Fruit fly (Drosophila melanogaster) whole organism, embryonic: ENCODE measurements around the gene nol.
A peak's percentile ranks its signal among the peaks of the same experiment; 100 is the strongest.

Experiments used
- CG1024 ChIP-seq: fragments of 200-800 bp; sonication (Bioruptor generic); IDR thresholded peaks from 2 replicates; pipeline ENCODE4 v1.3.6; 2022; ENCODE audit warnings: missing biosample characterization, missing genetic modification characterization
- CG10321 ChIP-seq: fragments of 200-800 bp; sonication (Bioruptor generic); IDR thresholded peaks from 2 replicates; pipeline ENCODE4 v1.3.6; 2022; ENCODE audit warnings: missing biosample characterization, missing genetic modification characterization
- CG11695 ChIP-seq: fragments of 200-800 bp; sonication (Bioruptor generic); IDR thresholded peaks from 3 replicates; pipeline ENCODE4 v1.3.6; 2022; ENCODE audit warnings: missing biosample characterization, missing genetic modification characterization
- CG11723 ChIP-seq: fragments of 200-800 bp; sonication (Bioruptor generic); optimal IDR thresholded peaks from 2 replicates; lab custom pipeline; 2017; ENCODE audit warnings: missing biosample characterization, mild to moderate bottlenecking, missing genetic modification characterization
- CG13296 ChIP-seq: fragments of 200-800 bp; sonication (Bioruptor generic); optimal IDR thresholded peaks from 3 replicates; lab custom pipeline; 2018; ENCODE audit warnings: missing biosample characterization, mild to moderate bottlenecking, missing genetic modification characterization
- CG15514 ChIP-seq: fragments of 200-800 bp; sonication (Bioruptor generic); optimal IDR thresholded peaks from 3 replicates; lab custom pipeline; 2017; ENCODE audit warnings: missing biosample characterization, missing genetic modification characterization, mild to moderate bottlenecking, moderate library complexity, missing genetic modification reagents
- CG16779 ChIP-seq: fragments of 200-800 bp; sonication (Bioruptor generic); IDR thresholded peaks from 2 replicates; pipeline ENCODE4 v1.3.6; 2022; ENCODE audit warnings: missing biosample characterization, missing genetic modification characterization
- CG16863 ChIP-seq: fragments of 200-800 bp; sonication (Bioruptor generic); optimal IDR thresholded peaks from 3 replicates; lab custom pipeline; 2016; ENCODE audit warnings: missing biosample characterization, missing genetic modification characterization
- CG18476 ChIP-seq: fragments of 200-800 bp; sonication (Bioruptor generic); optimal IDR thresholded peaks from 2 replicates; lab custom pipeline; 2016; ENCODE audit warnings: missing biosample characterization, mild to moderate bottlenecking, missing genetic modification characterization
- CG18599 ChIP-seq: fragments of 200-800 bp; sonication (Bioruptor generic); optimal IDR thresholded peaks from 3 replicates; lab custom pipeline; 2017; ENCODE audit warnings: missing biosample characterization, missing genetic modification characterization, mild to moderate bottlenecking, moderate library complexity, missing genetic modification reagents
- CG2116 ChIP-seq: fragments of 200-800 bp; sonication (Bioruptor generic); optimal IDR thresholded peaks from 3 replicates; lab custom pipeline; 2018; ENCODE audit warnings: missing biosample characterization, mild to moderate bottlenecking, missing genetic modification characterization
- CG2712 ChIP-seq: fragments of 200-800 bp; optimal IDR thresholded peaks from 3 replicates; lab custom pipeline; 2019; ENCODE audit warnings: missing biosample characterization, mild to moderate bottlenecking, missing genetic modification characterization, moderate library complexity
- CG4328 ChIP-seq: fragments of 200-800 bp; sonication (Bioruptor generic); optimal IDR thresholded peaks from 3 replicates; lab custom pipeline; 2017; ENCODE audit warnings: missing biosample characterization, missing genetic modification reagents, missing genetic modification characterization
- CG4820 ChIP-seq: fragments of 200-800 bp; sonication (Bioruptor generic); optimal IDR thresholded peaks from 3 replicates; lab custom pipeline; 2016; ENCODE audit warnings: missing biosample characterization, missing genetic modification characterization
- CG6689 ChIP-seq: fragments of 200-800 bp; sonication (Bioruptor generic); IDR thresholded peaks from 2 replicates; pipeline ENCODE4 v1.3.6; 2022; ENCODE audit warnings: missing biosample characterization, missing genetic modification characterization
- CG8290 ChIP-seq, 3 experiments: fragments of 200-800 bp; sonication (Bioruptor generic); optimal IDR thresholded peaks; 2 replicates each; lab custom pipeline; 2016 to 2019; ENCODE audit warnings: missing biosample characterization in 3 of 3, missing genetic modification characterization in 3 of 3, mild to moderate bottlenecking in 2 of 3, moderate library complexity in 1 of 3
- CG9817 ChIP-seq: fragments of 200-800 bp; sonication (Bioruptor generic); optimal IDR thresholded peaks from 2 replicates; lab custom pipeline; 2018; ENCODE audit warnings: missing biosample characterization, mild to moderate bottlenecking, missing genetic modification characterization, moderate library complexity
- CTCF ChIP-seq: fragments of 200-800 bp; sonication (Bioruptor generic); optimal IDR thresholded peaks from 2 replicates; lab custom pipeline; 2017; ENCODE audit warnings: missing biosample characterization, mild to moderate bottlenecking, missing genetic modification characterization, moderate library complexity
- D ChIP-seq, 2 experiments: fragments of 200-800 bp in 1 of 2; fragments of >200 bp in 1 of 2; sonication (Bioruptor generic) in 1 of 2; optimal IDR thresholded peaks; 2 replicates in 1 of 2; 3 replicates in 1 of 2; lab custom pipeline; 2017; ENCODE audit warnings: mild to moderate bottlenecking in 1 of 2, missing biosample characterization in 1 of 2, missing genetic modification characterization in 1 of 2, missing genetic modification reagents in 1 of 2
- D19B ChIP-seq: fragments of 200-800 bp; sonication (Bioruptor generic); optimal IDR thresholded peaks from 2 replicates; lab custom pipeline; 2017; ENCODE audit warnings: missing biosample characterization, mild to moderate bottlenecking, missing genetic modification characterization
- Dip2 ChIP-seq: fragments of 200-800 bp; sonication (Bioruptor generic); IDR thresholded peaks from 2 replicates; pipeline ENCODE4 v1.3.6; 2022; ENCODE audit warnings: missing biosample characterization, missing genetic modification characterization
- Hmr ChIP-seq: fragments of 200-800 bp; sonication (Bioruptor generic); optimal IDR thresholded peaks from 3 replicates; lab custom pipeline; 2017; ENCODE audit warnings: mild to moderate bottlenecking, missing biosample characterization, missing genetic modification reagents, missing genetic modification characterization
- Med ChIP-seq: fragments of 200-800 bp; sonication (Bioruptor generic); peaks from one replicate; lab custom pipeline; 2016; ENCODE audit warnings: missing biosample characterization, missing genetic modification characterization, mild to moderate bottlenecking, inconsistent platforms, moderate library complexity
- Myb ChIP-seq: fragments of 200-800 bp; sonication (Bioruptor generic); optimal IDR thresholded peaks from 2 replicates; lab custom pipeline; 2016; ENCODE audit warnings: missing biosample characterization, missing genetic modification characterization
- Scr ChIP-seq: fragments of 200-800 bp; sonication (Bioruptor generic); IDR thresholded peaks from 2 replicates; pipeline ENCODE4 v1.3.6; 2022; ENCODE audit warnings: missing biosample characterization, missing genetic modification characterization; ENCODE audit not compliant: partially characterized antibody
- ab ChIP-seq: fragments of 200-800 bp; sonication (Bioruptor generic); optimal IDR thresholded peaks from 2 replicates; lab custom pipeline; 2016; ENCODE audit warnings: missing biosample characterization, missing genetic modification characterization
- ac ChIP-seq: fragments of 200-800 bp; sonication (Bioruptor generic); optimal IDR thresholded peaks from 3 replicates; lab custom pipeline; 2017; ENCODE audit warnings: missing biosample characterization, mild to moderate bottlenecking, missing genetic modification characterization
- bbx ChIP-seq: fragments of 200-800 bp; sonication (Bioruptor generic); IDR thresholded peaks from 2 replicates; pipeline ENCODE4 v1.3.6; 2022; ENCODE audit warnings: missing biosample characterization, missing genetic modification characterization; ENCODE audit not compliant: partially characterized antibody
- bcd ChIP-seq: fragments of 200-800 bp; sonication (Bioruptor generic); optimal IDR thresholded peaks from 2 replicates; lab custom pipeline; 2017; ENCODE audit warnings: missing biosample characterization, mild to moderate bottlenecking, missing genetic modification characterization
- ci ChIP-seq: fragments of 200-800 bp; sonication (Bioruptor generic); IDR thresholded peaks from 3 replicates; pipeline ENCODE4 v1.3.6; 2022; ENCODE audit warnings: missing biosample characterization, missing genetic modification characterization
- disco-r ChIP-seq: fragments of 200-800 bp; sonication (Bioruptor generic); optimal IDR thresholded peaks from 2 replicates; lab custom pipeline; 2016; ENCODE audit warnings: missing biosample characterization, missing genetic modification characterization
- ems ChIP-seq: fragments of 200-800 bp; sonication (Bioruptor generic); optimal IDR thresholded peaks from 3 replicates; lab custom pipeline; 2016; ENCODE audit warnings: missing biosample characterization, missing genetic modification characterization
- fd64A ChIP-seq: fragments of 200-800 bp; sonication (Bioruptor generic); optimal IDR thresholded peaks from 3 replicates; lab custom pipeline; 2018; ENCODE audit warnings: missing biosample characterization, mild to moderate bottlenecking, missing genetic modification characterization
- fu2 ChIP-seq: fragments of 200-800 bp; sonication (Bioruptor generic); optimal IDR thresholded peaks from 2 replicates; lab custom pipeline; 2016; ENCODE audit warnings: missing biosample characterization, missing genetic modification characterization
- gsb-n ChIP-seq: fragments of 200-800 bp; sonication (Bioruptor generic); optimal IDR thresholded peaks from 3 replicates; lab custom pipeline; 2018; ENCODE audit warnings: missing biosample characterization, mild to moderate bottlenecking, missing genetic modification characterization
- ham ChIP-seq: fragments of 200-800 bp; sonication (Bioruptor generic); IDR thresholded peaks from 2 replicates; pipeline ENCODE4 v1.3.6; 2022; ENCODE audit warnings: missing biosample characterization, missing genetic modification characterization
- hbn ChIP-seq: fragments of 200-800 bp; sonication (Bioruptor generic); IDR thresholded peaks from 2 replicates; pipeline ENCODE4 v1.3.6; 2022; ENCODE audit warnings: missing biosample characterization, missing genetic modification characterization; ENCODE audit not compliant: partially characterized antibody
- ind ChIP-seq: fragments of 200-800 bp; sonication (Bioruptor generic); optimal IDR thresholded peaks from 3 replicates; lab custom pipeline; 2016; ENCODE audit warnings: missing biosample characterization, missing genetic modification characterization
- jigr1 ChIP-seq: fragments of 200-800 bp; sonication (Bioruptor generic); IDR thresholded peaks from 3 replicates; pipeline ENCODE4 v1.3.6; 2022; ENCODE audit warnings: missing biosample characterization, missing genetic modification characterization
- ken ChIP-seq: fragments of 200-800 bp; sonication (Bioruptor generic); IDR thresholded peaks from 3 replicates; pipeline ENCODE4 v1.3.6; 2022; ENCODE audit warnings: missing biosample characterization, missing genetic modification characterization
- lmd ChIP-seq: fragments of 200-800 bp; sonication (Bioruptor generic); IDR thresholded peaks from 2 replicates; pipeline ENCODE4 v1.3.6; 2022; ENCODE audit warnings: missing biosample characterization, missing genetic modification characterization
- nom ChIP-seq: fragments of 200-800 bp; sonication (Bioruptor generic); optimal IDR thresholded peaks from 2 replicates; lab custom pipeline; 2017; ENCODE audit warnings: missing biosample characterization, missing genetic modification characterization, mild to moderate bottlenecking, moderate library complexity, missing genetic modification reagents
- pfk ChIP-seq: fragments of 200-800 bp; sonication (Bioruptor generic); optimal IDR thresholded peaks from 2 replicates; lab custom pipeline; 2018; ENCODE audit warnings: missing biosample characterization, mild to moderate bottlenecking, missing genetic modification characterization, moderate library complexity
- ranshi ChIP-seq: fragments of 200-800 bp; sonication (Bioruptor generic); IDR thresholded peaks from 2 replicates; pipeline ENCODE4 v1.3.6; 2022; ENCODE audit warnings: missing biosample characterization, missing genetic modification characterization
- sisA ChIP-seq: fragments of 200-800 bp; sonication (Bioruptor generic); IDR thresholded peaks from 2 replicates; pipeline ENCODE4 v1.3.6; 2022; ENCODE audit warnings: missing biosample characterization, missing genetic modification characterization
- slou ChIP-seq: fragments of 200-800 bp; sonication (Bioruptor generic); optimal IDR thresholded peaks from 3 replicates; lab custom pipeline; 2016; ENCODE audit warnings: missing biosample characterization, missing genetic modification characterization
- sqz ChIP-seq: fragments of 200-800 bp; sonication (Bioruptor generic); optimal IDR thresholded peaks from 3 replicates; lab custom pipeline; 2018; ENCODE audit warnings: missing biosample characterization, mild to moderate bottlenecking, missing genetic modification characterization
- toy ChIP-seq: fragments of 200-800 bp; sonication (Bioruptor generic); IDR thresholded peaks from 2 replicates; pipeline ENCODE4 v1.3.6; 2022; ENCODE audit warnings: missing biosample characterization, missing genetic modification characterization
- tup ChIP-seq: fragments of 200-800 bp; sonication (Bioruptor generic); optimal IDR thresholded peaks from 2 replicates; lab custom pipeline; 2016; ENCODE audit warnings: missing biosample characterization, mild to moderate bottlenecking, missing genetic modification characterization, moderate library complexity

Gene nol

DNA sequence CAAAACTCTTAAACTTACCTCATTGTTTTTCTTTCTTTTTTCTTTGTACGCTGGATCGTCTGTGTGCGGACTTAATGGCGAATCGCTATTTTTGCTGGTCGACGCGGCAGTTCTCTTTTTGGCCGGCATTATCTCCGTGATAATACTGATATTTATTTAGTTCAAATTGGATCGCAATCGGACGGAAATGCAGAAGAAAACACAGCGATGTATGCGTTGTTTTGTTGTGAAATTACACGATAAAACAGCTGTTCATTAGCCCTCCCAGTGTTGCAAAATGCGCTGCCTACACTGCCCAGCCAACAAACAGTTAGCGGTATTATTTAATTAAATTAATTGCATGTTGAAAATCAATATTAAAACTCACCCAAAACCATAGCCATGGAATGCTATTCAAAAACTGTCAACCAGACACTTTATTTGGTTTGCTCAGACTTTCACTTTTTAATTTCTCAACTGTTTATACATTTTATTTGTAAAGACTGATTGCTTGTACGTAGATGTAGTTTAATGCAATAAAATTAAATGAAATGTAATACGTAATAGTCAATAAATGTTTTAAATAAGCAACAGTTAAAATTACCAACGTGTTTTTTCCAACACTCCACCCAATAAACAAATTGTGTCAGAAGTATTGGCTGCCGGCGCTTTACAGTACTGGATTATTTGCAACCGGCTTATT is 32.5 kb upstream of the nol start, which contains the start of the genes Irbp18 and APP-BP1 (continued):
- TF ChIP-seq gsb-n (peak; percentile 89), toy (GFP tag; lab: Robert Waterston, UW) (peak; percentile 54; the same call in 1 of the 2 replicates), ab (GFP tag; lab: Kevin White, UChicago) (peak; percentile 76), CG2712 (tag; lab: Kevin White, UChicago) (peak; percentile 93), D (optimal IDR thresholded peaks at IDR 0.05; lab: Kevin White, UChicago) (no peak), D (GFP tag; optimal IDR thresholded peaks at IDR 0.05; lab: Kevin White, UChicago) (peak; percentile 92), CG13296 (peak; percentile 90), sisA (GFP tag; lab: Robert Waterston, UW) (peak; percentile 84), CG8290 (GFP tag; optimal IDR thresholded peaks at IDR 0.05; lab: Kevin White, UChicago) (peak; percentile 87), CG8290 (tag; optimal IDR thresholded peaks at IDR 0.05; lab: Kevin White, UChicago) (peak; percentile 81 to 92), CG1024 (GFP tag; lab: Robert Waterston, UW) (peak; percentile 63), hbn (GFP tag; lab: Robert Waterston, UW) (0 out of 2 replicates have a peak, but pooled peaks have one; percentile 25), CG6689 (GFP tag; lab: Robert Waterston, UW) (peak; percentile 91), pfk (peak; percentile 17), CG11695 (GFP tag; lab: Robert Waterston, UW) (peak; percentile 91), CG11723 (GFP tag; lab: Kevin White, UChicago) (peak; percentile 88), ham (no peak), CG16779 (GFP tag; lab: Robert Waterston, UW) (0 out of 2 replicates have a peak, but pooled peaks have one; percentile 41), bcd (GFP tag; lab: Kevin White, UChicago) (peak; percentile 95), ci (peak; percentile 84), fu2 (GFP tag; lab: Kevin White, UChicago) (peak; percentile 92), CG16863 (GFP tag; lab: Kevin White, UChicago) (peak; percentile 94), CG10321 (GFP tag; lab: Robert Waterston, UW) (peak; percentile 39; the same call in 1 of the 2 replicates), Scr (GFP tag; lab: Robert Waterston, UW) (no peak), Dip2 (GFP tag; lab: Robert Waterston, UW) (no peak), ems (GFP tag; lab: Kevin White, UChicago) (peak; percentile 96), lmd (GFP tag; lab: Robert Waterston, UW) (peak; percentile 86), Med (GFP tag; lab: Kevin White, UChicago) (peak; percentile 99), jigr1 (GFP tag; lab: Robert Waterston, UW) (peak; percentile 54; the same call in 1 of the 3 replicates), CG18599 (GFP tag; lab: Kevin White, UChicago) (peak; percentile 95), CG18476 (GFP tag; lab: Kevin White, UChicago) (peak; percentile 96), CG9817 (peak; percentile 84), sqz (GFP tag; lab: Kevin White, UChicago) (peak; percentile 78), CG4328 (peak; percentile 91), Myb (GFP tag; lab: Kevin White, UChicago) (peak; percentile 83), D19B (GFP tag; lab: Kevin White, UChicago) (peak; percentile 86), Hmr (GFP tag; lab: Kevin White, UChicago) (peak; percentile 96), slou (GFP tag; lab: Kevin White, UChicago) (peak; percentile 90), CG2116 (GFP tag; lab: Kevin White, UChicago) (peak; percentile 88), tup (GFP tag; lab: Kevin White, UChicago) (peak; percentile 92), bbx (GFP tag; lab: Robert Waterston, UW) (peak; percentile 16; the same call in 1 of the 2 replicates), CG4820 (GFP tag; lab: Kevin White, UChicago) (peak; percentile 93), ranshi (GFP tag; lab: Robert Waterston, UW) (peak; percentile 87), nom (peak; percentile 76), CTCF (GFP tag; lab: Kevin White, UChicago) (peak; percentile 50), ac (peak; percentile 67), ind (GFP tag; lab: Kevin White, UChicago) (peak; percentile 95), ken (peak; percentile 79), CG15514 (GFP tag; lab: Kevin White, UChicago) (peak; percentile 90), fd64A (GFP tag; lab: Kevin White, UChicago) (peak; percentile 81), disco-r (GFP tag; lab: Kevin White, UChicago) (peak; percentile 93)
